Worm (Caenorhabditis elegans) whole organism, young adult: ENCODE results near the gene Y27F2A.9.
A peak's percentile ranks its signal among the peaks of the same experiment; 100 is the strongest.
"Not testable (repeated sequence)": the region's sequence is repeated elsewhere in the genome, so short reads cannot be mapped to it uniquely, and the experiment has no call there.

ENCODE experiments used
- B0336.3 ChIP-seq: fragments of 200-800 bp; sonication (Bioruptor generic); IDR thresholded peaks from 2 replicates; pipeline ENCODE4 v1.3.6; 2022; ENCODE audit warnings: missing genetic modification characterization, missing compliant biosample characterization
- F23B12.7 ChIP-seq: sonication (generic microtip); optimal IDR thresholded peaks from 2 replicates; lab custom pipeline; 2017; ENCODE audit warnings: missing genetic modification characterization, mild to moderate bottlenecking, missing compliant biosample characterization, antibody characterized with exemption, moderate library complexity; ENCODE audit not compliant: insufficient read depth
- F49E8.2 ChIP-seq: sonication (generic microtip); optimal IDR thresholded peaks from 3 replicates; lab custom pipeline; 2017; ENCODE audit warnings: missing genetic modification characterization, mild to moderate bottlenecking, missing compliant biosample characterization, antibody characterized with exemption, moderate library complexity; ENCODE audit not compliant: insufficient read depth
- F55B11.4 ChIP-seq: sonication (generic microtip); optimal IDR thresholded peaks from 2 replicates; lab custom pipeline; 2016; ENCODE audit warnings: missing compliant biosample characterization, missing genetic modification characterization, borderline replicate concordance; ENCODE audit not compliant: insufficient read depth
- F57A8.1 ChIP-seq: fragments of 200-800 bp; sonication (Bioruptor generic); optimal IDR thresholded peaks from 2 replicates; lab custom pipeline; 2018; ENCODE audit warnings: mild to moderate bottlenecking, missing genetic modification characterization, moderate library complexity, missing compliant biosample characterization
- Y79H2A.3 ChIP-seq: fragments of 200-800 bp; sonication (Bioruptor generic); conservative IDR thresholded peaks from 2 replicates; pipeline ENCODE4 v1.3.6; 2022; ENCODE audit warnings: missing genetic modification reagents, missing genetic modification characterization, missing compliant biosample characterization
- akir-1 ChIP-seq: fragments of 200-800 bp; sonication (Bioruptor generic); optimal IDR thresholded peaks from 2 replicates; lab custom pipeline; 2018; ENCODE audit warnings: mild to moderate bottlenecking, missing genetic modification characterization, moderate library complexity, missing compliant biosample characterization
- attf-3 ChIP-seq: fragments of 200-800 bp; sonication (Bioruptor generic); conservative IDR thresholded peaks from 2 replicates; pipeline ENCODE4 v1.3.6; 2022; ENCODE audit warnings: missing genetic modification reagents, missing genetic modification characterization, missing compliant biosample characterization
- cebp-1 ChIP-seq, 2 experiments: fragments of 200-800 bp in 1 of 2; sonication (Bioruptor generic) in 1 of 2; sonication (generic microtip) in 1 of 2; IDR thresholded peaks in 1 of 2; optimal IDR thresholded peaks in 1 of 2; 2 replicates each; pipeline versions ENCODE4 v1.3.6 to Lab custom; 2017 to 2022; ENCODE audit warnings: missing compliant biosample characterization in 2 of 2, missing genetic modification characterization in 2 of 2, mild to moderate bottlenecking in 1 of 2, missing genetic modification reagents in 1 of 2, moderate library complexity in 1 of 2
- ceh-40 ChIP-seq: fragments of 200-800 bp; sonication (Bioruptor generic); IDR thresholded peaks from 2 replicates; pipeline ENCODE4 v1.3.6; 2022; ENCODE audit warnings: missing genetic modification characterization, missing compliant biosample characterization
- ceh-79 ChIP-seq: sonication (generic microtip); optimal IDR thresholded peaks from 2 replicates; lab custom pipeline; 2017; ENCODE audit warnings: mild to moderate bottlenecking, missing genetic modification characterization, missing compliant biosample characterization
- dpl-1 ChIP-seq: fragments of 150-350 bp; optimal IDR thresholded peaks from 2 replicates; lab custom pipeline; 2014; ENCODE audit warnings: missing biosample characterization, missing genetic modification reagents, missing genetic modification characterization
- him-1 ChIP-seq: sonication (generic microtip); optimal IDR thresholded peaks from 2 replicates; lab custom pipeline; 2016; ENCODE audit warnings: missing genotype, missing genetic modification reagents, missing genetic modification characterization, missing compliant biosample characterization
- hmg-1.2 ChIP-seq: fragments of 200-800 bp; sonication (Bioruptor generic); IDR thresholded peaks from 2 replicates; pipeline ENCODE4 v1.3.6; 2022; ENCODE audit warnings: missing genetic modification reagents, missing genetic modification characterization, missing compliant biosample characterization
- hsf-1 ChIP-seq: fragments of 200-800 bp; sonication (Bioruptor generic); IDR thresholded peaks from 2 replicates; pipeline ENCODE4 v1.3.6; 2022; ENCODE audit warnings: missing genetic modification reagents, missing genetic modification characterization, missing compliant biosample characterization
- let-607 ChIP-seq, 2 experiments: fragments of 200-800 bp in 1 of 2; sonication (Bioruptor generic) in 1 of 2; sonication (generic microtip) in 1 of 2; optimal IDR thresholded peaks; 2 replicates each; lab custom pipeline; 2016 to 2018; ENCODE audit warnings: mild to moderate bottlenecking in 2 of 2, missing compliant biosample characterization in 2 of 2, missing genetic modification characterization in 2 of 2, moderate library complexity in 2 of 2, missing genotype in 1 of 2
- madf-8 ChIP-seq: fragments of 200-800 bp; sonication (Bioruptor generic); conservative IDR thresholded peaks from 2 replicates; pipeline ENCODE4 v1.3.6; 2022; ENCODE audit warnings: missing genetic modification reagents, missing genetic modification characterization, missing compliant biosample characterization
- mel-28 ChIP-seq: sonication (generic microtip); optimal IDR thresholded peaks from 2 replicates; lab custom pipeline; 2016; ENCODE audit warnings: borderline replicate concordance, mild to moderate bottlenecking, missing genetic modification characterization, missing compliant biosample characterization
- nfya-2 ChIP-seq: fragments of 200-800 bp; sonication (Bioruptor generic); IDR thresholded peaks from 2 replicates; pipeline ENCODE4 v1.3.6; 2022; ENCODE audit warnings: missing genetic modification reagents, missing genetic modification characterization, missing compliant biosample characterization
- nhr-27 ChIP-seq: fragments of 200-800 bp; sonication (Bioruptor generic); optimal IDR thresholded peaks from 2 replicates; lab custom pipeline; 2018; ENCODE audit warnings: mild to moderate bottlenecking, missing genetic modification characterization, moderate library complexity, missing compliant biosample characterization
- pbrm-1 ChIP-seq: fragments of 200-800 bp; sonication (Bioruptor generic); IDR thresholded peaks from 2 replicates; pipeline ENCODE4 v1.3.6; 2022; ENCODE audit warnings: missing genetic modification reagents, missing genetic modification characterization, missing compliant biosample characterization
- pha-4 ChIP-seq: fragments of 150-350 bp; sonication (generic microtip); optimal IDR thresholded peaks from 2 replicates; lab custom pipeline; 2014; ENCODE audit warnings: missing biosample characterization, missing genetic modification reagents, missing genetic modification characterization
- rec-8 ChIP-seq, 2 experiments: sonication (generic microtip); optimal IDR thresholded peaks; 2 replicates each; lab custom pipeline; 2016; ENCODE audit warnings: mild to moderate bottlenecking in 2 of 2, missing genetic modification characterization in 2 of 2, missing genetic modification reagents in 2 of 2, missing genotype in 2 of 2, missing biosample characterization in 1 of 2, missing compliant biosample characterization in 1 of 2, moderate library complexity in 1 of 2
- repo-1 ChIP-seq: sonication (generic microtip); optimal IDR thresholded peaks from 2 replicates; lab custom pipeline; 2017; ENCODE audit warnings: mild to moderate bottlenecking, missing genetic modification characterization, missing compliant biosample characterization
- rpc-1 ChIP-seq, 2 experiments: fragments of 150-350 bp in 1 of 2; sonication (generic microtip) in 1 of 2; optimal IDR thresholded peaks; 2 replicates each; lab custom pipeline; 2014 to 2018; ENCODE audit warnings: missing biosample characterization in 1 of 2, missing genetic modification characterization in 1 of 2, missing genetic modification reagents in 1 of 2, missing genotype in 1 of 2
- sea-2 ChIP-seq: fragments of 200-800 bp; sonication (Bioruptor generic); IDR thresholded peaks from 2 replicates; pipeline ENCODE4 v1.3.6; 2022; ENCODE audit warnings: missing genetic modification characterization, missing compliant biosample characterization
- snpc-4 ChIP-seq, 5 experiments: fragments of 150-350 bp in 1 of 5; sonication (generic microtip) in 4 of 5; optimal IDR thresholded peaks; 2 replicates each; lab custom pipeline; 2014 to 2018; ENCODE audit warnings: missing genetic modification characterization in 5 of 5, missing biosample characterization in 3 of 5, antibody characterized with exemption in 2 of 5, mild to moderate bottlenecking in 2 of 5, missing compliant biosample characterization in 2 of 5, missing genotype in 2 of 5, moderate library complexity in 2 of 5, missing genetic modification reagents in 1 of 5
- unc-62 ChIP-seq: fragments of 150-350 bp; optimal IDR thresholded peaks from 2 replicates; lab custom pipeline; 2014; ENCODE audit warnings: missing biosample characterization, missing genetic modification reagents, missing genetic modification characterization
- zfh-2 ChIP-seq: fragments of 200-800 bp; sonication (Bioruptor generic); conservative IDR thresholded peaks from 2 replicates; pipeline ENCODE4 v1.3.6; 2022; ENCODE audit warnings: missing genetic modification reagents, missing genetic modification characterization, missing compliant biosample characterization

The Y27F2A.9 gene

ce11 chrII:3201242-3201641 lies 9.8 kb upstream of the Y27F2A.9 start, which contains the start of gene sri-48:
TSS of gene sri-48 (minus strand) at chrII:3201342.
- not testable (repeated sequence) for TF ChIP-seq sea-2, ceh-40, attf-3 (GFP tag; lab: Robert Waterston, UW)
- TF ChIP-seq, all 124 proteins: peak for 0; not testable (repeated sequence) for 124

ce11 chrII:3198998-3199397 lies 7.6 kb upstream of the Y27F2A.9 start, which contains the start of gene sri-51:
TSS of gene sri-51 (minus strand) at chrII:3199098.
- TF ChIP-seq cebp-1 (GFP tag; IDR thresholded peaks at IDR 0.05; lab: Robert Waterston, UW) (no peak), cebp-1 (tag; optimal IDR thresholded peaks at IDR 0.05; lab: Kevin White, UChicago) (no peak), rec-8 (tag; optimal IDR thresholded peaks at IDR 0.05; lab: Kevin White, UChicago) (no peak), F23B12.7 (tag; lab: Kevin White, UChicago) (no peak), F49E8.2 (no peak), repo-1 (tag; lab: Kevin White, UChicago) (no peak), akir-1 (GFP tag; lab: Kevin White, UChicago) (no peak), unc-62 (GFP tag; lab: Kevin White, UChicago) (no peak), zfh-2 (GFP tag; lab: Robert Waterston, UW) (no peak)

- TF ChIP-seq pbrm-1, result no peak
- TF ChIP-seq F55B11.4 (tag; lab: Kevin White, UChicago), result no peak
- TF ChIP-seq nhr-27 (tag; lab: Kevin White, UChicago), result no peak
- TF ChIP-seq pha-4 (tag; lab: Kevin White, UChicago), result no peak
- TF ChIP-seq him-1 (tag; lab: Kevin White, UChicago), result no peak
- TF ChIP-seq hsf-1 (GFP tag; lab: Robert Waterston, UW), result no peak
- TF ChIP-seq Y79H2A.3 (GFP tag; lab: Robert Waterston, UW), result no peak
- TF ChIP-seq F57A8.1 (GFP tag; lab: Kevin White, UChicago), result no peak
- TF ChIP-seq nfya-2 (GFP tag; lab: Robert Waterston, UW), result no peak
- no peak for TF ChIP-seq dpl-1
- TF ChIP-seq ceh-79 (tag; lab: Kevin White, UChicago), result no peak
- no peak for TF ChIP-seq hmg-1.2 (GFP tag; lab: Robert Waterston, UW)
- TF ChIP-seq mel-28 (tag; lab: Kevin White, UChicago), result no peak
- TF ChIP-seq, all 124 proteins: peak for 0
These were observed 5.5 kb upstream of the Y27F2A.9 start, which contains the start of gene gcy-15 for ce11 chrII:3196966-3197365. TSS of gene gcy-15 (minus strand) at chrII:3197066.

- TF ChIP-seq let-607 (tag; optimal IDR thresholded peaks at IDR 0.05; lab: Kevin White, UChicago) (no peak), B0336.3 (GFP tag; lab: Robert Waterston, UW) (no peak), madf-8 (GFP tag; lab: Robert Waterston, UW) (no peak), snpc-4 (GFP tag; optimal IDR thresholded peaks at IDR 0.05; lab: Kevin White, UChicago) (no peak), snpc-4 (tag; optimal IDR thresholded peaks at IDR 0.05; lab: Kevin White, UChicago) (peak in 1 of 4 experiments; percentile 68), rpc-1 (optimal IDR thresholded peaks at IDR 0.05; lab: Kevin White, UChicago) (no peak), rpc-1 (tag; optimal IDR thresholded peaks at IDR 0.05; lab: Kevin White, UChicago) (no peak), zfh-2 (GFP tag; lab: Robert Waterston, UW) (peak; percentile 69; the same call in 1 of the 2 replicates)
These were observed 4.3 kb upstream of the Y27F2A.9 start for ce11 chrII:3195739-3196138.
